Fruit fly (Drosophila melanogaster): ENCODE measurements around the gene iav.

DNA sequence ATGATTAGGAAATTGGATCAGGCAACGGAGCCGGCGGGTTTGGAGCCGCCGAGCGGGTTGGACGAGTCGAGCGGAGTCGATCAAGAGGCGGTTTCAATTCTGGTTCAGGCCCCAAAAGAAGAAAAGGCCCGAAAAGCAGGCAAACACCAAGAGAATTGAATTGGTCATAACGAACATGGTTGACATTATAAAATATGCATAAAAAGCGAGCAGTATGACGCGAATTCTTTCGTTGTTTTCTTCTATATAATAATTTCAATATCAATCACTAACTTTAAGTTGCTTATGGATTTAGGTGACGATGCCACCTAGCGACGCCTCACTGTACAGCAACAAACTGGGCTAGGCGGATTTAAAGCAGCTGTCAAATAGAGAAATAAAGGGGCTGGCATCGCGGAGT, 20.9 kb upstream of the iav start:
- TF ChIP-seq pan (optimal IDR thresholded peaks at IDR 0.05) = no peak
- no peak for TF ChIP-seq psq (optimal IDR thresholded peaks at IDR 0.05)
- TF ChIP-seq Dll (optimal IDR thresholded peaks at IDR 0.05) = no peak
- TF ChIP-seq EcR (GFP tag; optimal IDR thresholded peaks at IDR 0.05) = no peak
- TF ChIP-seq usp (GFP tag; optimal IDR thresholded peaks at IDR 0.05) = no peak

All from whole organism.